Worm (Caenorhabditis elegans): ENCODE results near the gene K06H7.8.

DNA sequence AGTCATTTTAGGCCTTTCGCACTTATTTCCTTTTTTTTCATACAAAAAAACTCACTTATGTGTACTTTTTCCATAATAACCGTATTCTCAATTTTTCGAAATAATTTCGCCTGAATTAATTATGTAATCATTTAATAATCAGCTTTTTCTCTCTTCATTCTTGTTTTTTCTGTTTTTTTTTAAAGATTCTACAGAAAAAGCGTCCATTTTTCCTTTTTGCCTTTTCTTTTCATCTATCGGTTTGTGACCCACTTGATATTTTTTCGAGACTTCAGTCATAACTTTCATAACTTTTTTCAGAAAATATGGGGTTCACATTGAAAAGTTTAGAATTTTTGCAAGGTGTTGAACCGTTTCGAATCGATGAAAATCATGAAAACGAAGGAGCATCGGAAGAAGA is 9.8 kb downstream of the K06H7.8 start, which contains the start of gene vms-1:
- TF ChIP-seq ama-1 (optimal IDR thresholded peaks at IDR 0.05) (no peak), hlh-30 (tag; optimal IDR thresholded peaks at IDR 0.05; ENCODE audit: insufficient read depth) (no peak), fax-1 (tag; optimal IDR thresholded peaks at IDR 0.05) (no peak), nhr-232 (tag; optimal IDR thresholded peaks at IDR 0.05) (no peak), ceh-6 (GFP tag; optimal IDR thresholded peaks at IDR 0.05) (no peak), ttx-3 (tag; optimal IDR thresholded peaks at IDR 0.05) (no peak), pag-3 (tag; optimal IDR thresholded peaks at IDR 0.05; ENCODE audit: borderline replicate concordance) (no peak), nhr-11 (tag; optimal IDR thresholded peaks at IDR 0.05) (no peak), odd-2 (tag; optimal IDR thresholded peaks at IDR 0.05) (no peak), rnt-1 (tag; optimal IDR thresholded peaks at IDR 0.05) (no peak), ztf-16 (tag; optimal IDR thresholded peaks at IDR 0.05) (no peak), pha-4 (tag; optimal IDR thresholded peaks at IDR 0.05) (no peak), dve-1 (tag; optimal IDR thresholded peaks at IDR 0.05) (no peak), fkh-6 (tag; optimal IDR thresholded peaks at IDR 0.05) (no peak)
